Worm (Caenorhabditis elegans): Measurements from ENCODE around the gene R07A4.3.

- TF ChIP-seq lin-13 (tag; optimal IDR thresholded peaks at IDR 0.05) (no peak), nhr-12 (tag; optimal IDR thresholded peaks at IDR 0.05) (no peak), nhr-2 (tag; optimal IDR thresholded peaks at IDR 0.05) (no peak), pha-4 (tag; optimal IDR thresholded peaks at IDR 0.05) (no peak), lsy-2 (tag; optimal IDR thresholded peaks at IDR 0.05) (no peak), unc-62 (GFP tag; optimal IDR thresholded peaks at IDR 0.05) (no peak), ztf-11 (tag; optimal IDR thresholded peaks at IDR 0.05) (no peak), mab-5 (tag; optimal IDR thresholded peaks at IDR 0.05) (no peak), drap-1 (GFP tag; optimal IDR thresholded peaks at IDR 0.05) (no peak), zip-8 (tag; optimal IDR thresholded peaks at IDR 0.05) (no peak), elt-3 (tag; optimal IDR thresholded peaks at IDR 0.05) (no peak), nhr-237 (tag; optimal IDR thresholded peaks at IDR 0.05) (no peak), elt-1 (tag; optimal IDR thresholded peaks at IDR 0.05; ENCODE audit: borderline replicate concordance, insufficient read depth) (no peak)
These were observed 38.9 kb downstream of the R07A4.3 start, which contains the start of gene vap-2 for ce11 chrX:10792435-10792834.

Data from whole organism, mixed stage, embryonic.